Fruit fly (Drosophila melanogaster) whole organism, prepupa: ENCODE measurements around the gene CG15387.

Experiments
- Blimp-1 ChIP-seq: fragments of 200-800 bp; sonication (Bioruptor generic); optimal IDR thresholded peaks from 3 replicates; lab custom pipeline; 2017; ENCODE audit warnings: missing biosample characterization, missing genetic modification characterization, mild to moderate bottlenecking, moderate library complexity, missing genetic modification reagents
- CG10631 ChIP-seq: fragments of 200-800 bp; sonication (Bioruptor generic); optimal IDR thresholded peaks from 2 replicates; lab custom pipeline; 2016; ENCODE audit warnings: missing biosample characterization, missing genetic modification characterization
- CG10669 ChIP-seq: fragments of 200-800 bp; sonication (Bioruptor generic); optimal IDR thresholded peaks from 3 replicates; lab custom pipeline; 2018; ENCODE audit warnings: missing biosample characterization, mild to moderate bottlenecking, missing genetic modification characterization, moderate library complexity
- CG11294 ChIP-seq: fragments of 200-800 bp; sonication (Bioruptor generic); IDR thresholded peaks from 2 replicates; pipeline ENCODE4 v1.3.6; 2022; ENCODE audit warnings: missing biosample characterization, missing genetic modification characterization
- CG15336 ChIP-seq: fragments of 200-800 bp; sonication (Bioruptor generic); IDR thresholded peaks from 2 replicates; pipeline ENCODE4 v1.3.6; 2022; ENCODE audit warnings: missing biosample characterization, missing genetic modification characterization
- CG1621 ChIP-seq: fragments of 200-800 bp; sonication (Bioruptor generic); optimal IDR thresholded peaks from 3 replicates; lab custom pipeline; 2018; ENCODE audit warnings: missing biosample characterization, mild to moderate bottlenecking, missing genetic modification characterization
- CG31627 ChIP-seq: fragments of 200-800 bp; sonication (Bioruptor generic); optimal IDR thresholded peaks from 3 replicates; lab custom pipeline; 2016; ENCODE audit warnings: missing biosample characterization, missing genetic modification characterization
- CG34406 ChIP-seq: fragments of 200-800 bp; sonication (Bioruptor generic); optimal IDR thresholded peaks from 3 replicates; lab custom pipeline; 2016; ENCODE audit warnings: missing biosample characterization, missing genetic modification characterization
- CG3919 ChIP-seq: fragments of 200-800 bp; sonication (Bioruptor generic); optimal IDR thresholded peaks from 3 replicates; lab custom pipeline; 2016; ENCODE audit warnings: missing biosample characterization, missing genetic modification characterization
- CG4318 ChIP-seq: fragments of 200-800 bp; sonication (Bioruptor generic); optimal IDR thresholded peaks from 3 replicates; lab custom pipeline; 2017; ENCODE audit warnings: missing biosample characterization, mild to moderate bottlenecking, missing genetic modification characterization
- CG6163 ChIP-seq: fragments of 200-800 bp; sonication (Bioruptor generic); IDR thresholded peaks from 3 replicates; pipeline ENCODE4 v1.3.6; 2022; ENCODE audit warnings: missing biosample characterization, missing genetic modification characterization
- CG6276 ChIP-seq: fragments of 200-800 bp; sonication (Bioruptor generic); optimal IDR thresholded peaks from 2 replicates; lab custom pipeline; 2017; ENCODE audit warnings: missing biosample characterization, mild to moderate bottlenecking, missing genetic modification characterization
- CG6792 ChIP-seq: fragments of 200-800 bp; sonication (Bioruptor generic); optimal IDR thresholded peaks from 3 replicates; lab custom pipeline; 2016; ENCODE audit warnings: missing biosample characterization, missing genetic modification characterization
- CG6808 ChIP-seq: fragments of 200-800 bp; sonication (Bioruptor generic); optimal IDR thresholded peaks from 3 replicates; lab custom pipeline; 2017; ENCODE audit warnings: missing biosample characterization, missing genetic modification characterization, mild to moderate bottlenecking, moderate library complexity, missing genetic modification reagents
- CG6854 ChIP-seq: fragments of 200-800 bp; sonication (Bioruptor generic); optimal IDR thresholded peaks from 2 replicates; lab custom pipeline; 2017; ENCODE audit warnings: missing biosample characterization, mild to moderate bottlenecking, missing genetic modification characterization
- CG7368 ChIP-seq: fragments of 200-800 bp; sonication (Bioruptor generic); optimal IDR thresholded peaks from 3 replicates; lab custom pipeline; 2016; ENCODE audit warnings: missing biosample characterization, missing genetic modification characterization
- CG8119 ChIP-seq: fragments of 200-800 bp; sonication (Bioruptor generic); IDR thresholded peaks from 3 replicates; pipeline ENCODE4 v1.3.6; 2022; ENCODE audit warnings: missing biosample characterization, missing genetic modification characterization
- CG8632 ChIP-seq: fragments of 200-800 bp; sonication (Bioruptor generic); optimal IDR thresholded peaks from 3 replicates; lab custom pipeline; 2016; ENCODE audit warnings: missing biosample characterization, missing genetic modification characterization
- Eip93F ChIP-seq: fragments of 200-800 bp; sonication (Bioruptor generic); optimal IDR thresholded peaks from 2 replicates; lab custom pipeline; 2016; ENCODE audit warnings: missing biosample characterization, mild to moderate bottlenecking, missing genetic modification characterization
- Ets96B ChIP-seq: fragments of 200-800 bp; optimal IDR thresholded peaks from 2 replicates; lab custom pipeline; 2019; ENCODE audit warnings: missing biosample characterization, mild to moderate bottlenecking, missing genetic modification characterization, moderate library complexity
- Gug ChIP-seq: fragments of 200-800 bp; sonication (Bioruptor generic); IDR thresholded peaks from 2 replicates; pipeline ENCODE4 v1.3.6; 2022; ENCODE audit warnings: missing biosample characterization, missing genetic modification characterization
- Hr38 ChIP-seq: sonication (Bioruptor generic); optimal IDR thresholded peaks from 2 replicates; lab custom pipeline; 2016; ENCODE audit warnings: missing biosample characterization, missing genetic modification characterization
- Hr39 ChIP-seq: fragments of 200-800 bp; sonication (Bioruptor generic); optimal IDR thresholded peaks from 2 replicates; lab custom pipeline; 2016; ENCODE audit warnings: missing biosample characterization, missing genetic modification characterization
- Hr4 ChIP-seq: fragments of 200-800 bp; sonication (Bioruptor generic); optimal IDR thresholded peaks from 3 replicates; lab custom pipeline; 2016; ENCODE audit warnings: missing biosample characterization, missing genetic modification characterization
- Lpt ChIP-seq: fragments of 200-800 bp; sonication (Bioruptor generic); optimal IDR thresholded peaks from 3 replicates; lab custom pipeline; 2016; ENCODE audit warnings: missing biosample characterization, missing genetic modification characterization
- Met ChIP-seq: fragments of 200-800 bp; sonication (Bioruptor generic); optimal IDR thresholded peaks from 3 replicates; lab custom pipeline; 2016; ENCODE audit warnings: missing biosample characterization, missing genetic modification characterization
- OdsH ChIP-seq: fragments of 200-800 bp; sonication (Bioruptor generic); optimal IDR thresholded peaks from 3 replicates; lab custom pipeline; 2016; ENCODE audit warnings: missing biosample characterization, missing genetic modification characterization
- Sox102F ChIP-seq: fragments of 200-800 bp; sonication (Bioruptor generic); optimal IDR thresholded peaks from 2 replicates; lab custom pipeline; 2016; ENCODE audit warnings: missing biosample characterization, mild to moderate bottlenecking, missing genetic modification characterization
- Sox14 ChIP-seq: fragments of 200-800 bp; sonication (Bioruptor generic); optimal IDR thresholded peaks from 3 replicates; lab custom pipeline; 2016; ENCODE audit warnings: missing biosample characterization, missing genetic modification characterization
- Sox15 ChIP-seq: fragments of 200-800 bp; sonication (Bioruptor generic); optimal IDR thresholded peaks from 3 replicates; lab custom pipeline; 2016; ENCODE audit warnings: missing biosample characterization, missing genetic modification characterization
- achi ChIP-seq: fragments of 200-800 bp; sonication (Bioruptor generic); optimal IDR thresholded peaks from 3 replicates; lab custom pipeline; 2016; ENCODE audit warnings: missing biosample characterization, missing genetic modification characterization
- acj6 ChIP-seq: fragments of 200-800 bp; sonication (Bioruptor generic); optimal IDR thresholded peaks from 3 replicates; lab custom pipeline; 2016; ENCODE audit warnings: missing biosample characterization, missing genetic modification characterization
- cyc ChIP-seq: fragments of 200-800 bp; sonication (Bioruptor generic); optimal IDR thresholded peaks from 3 replicates; lab custom pipeline; 2016; ENCODE audit warnings: missing biosample characterization, missing genetic modification characterization
- dsx ChIP-seq: fragments of 200-800 bp; optimal IDR thresholded peaks from 3 replicates; lab custom pipeline; 2019; ENCODE audit warnings: missing biosample characterization, mild to moderate bottlenecking, missing genetic modification characterization, moderate library complexity; ENCODE audit not compliant: poor library complexity, severe bottlenecking
- esn ChIP-seq: fragments of 200-800 bp; sonication (Bioruptor generic); optimal IDR thresholded peaks from 2 replicates; lab custom pipeline; 2016; ENCODE audit warnings: missing biosample characterization, mild to moderate bottlenecking, missing genetic modification characterization, moderate library complexity
- fd59A ChIP-seq: fragments of 200-800 bp; sonication (Bioruptor generic); optimal IDR thresholded peaks from 2 replicates; lab custom pipeline; 2017; ENCODE audit warnings: missing biosample characterization, mild to moderate bottlenecking, missing genetic modification characterization, missing genetic modification reagents
- fd85E ChIP-seq: fragments of 200-800 bp; sonication (Bioruptor generic); optimal IDR thresholded peaks from 3 replicates; lab custom pipeline; 2016; ENCODE audit warnings: missing biosample characterization, missing genetic modification characterization
- fkh ChIP-seq: fragments of 200-800 bp; sonication (Bioruptor generic); optimal IDR thresholded peaks from 3 replicates; lab custom pipeline; 2017; ENCODE audit warnings: missing biosample characterization, mild to moderate bottlenecking, missing genetic modification characterization, moderate library complexity
- lz ChIP-seq: fragments of 200-800 bp; sonication (Bioruptor generic); optimal IDR thresholded peaks from 3 replicates; lab custom pipeline; 2016; ENCODE audit warnings: missing biosample characterization, missing genetic modification characterization
- pdm3 ChIP-seq: fragments of 200-800 bp; sonication (Bioruptor generic); optimal IDR thresholded peaks from 3 replicates; lab custom pipeline; 2016; ENCODE audit warnings: missing biosample characterization, missing genetic modification characterization
- salr ChIP-seq, 2 experiments: fragments of 200-800 bp; sonication (Bioruptor generic); optimal IDR thresholded peaks; 3 replicates each; lab custom pipeline; 2016 to 2018; ENCODE audit warnings: missing biosample characterization in 2 of 2, missing genetic modification characterization in 2 of 2, mild to moderate bottlenecking in 1 of 2
- spab ChIP-seq: fragments of 200-800 bp; sonication (Bioruptor generic); optimal IDR thresholded peaks from 2 replicates; lab custom pipeline; 2017; ENCODE audit warnings: missing biosample characterization, mild to moderate bottlenecking, missing genetic modification characterization, missing genetic modification reagents
- ss ChIP-seq, 2 experiments: fragments of 200-800 bp; sonication (Bioruptor generic); optimal IDR thresholded peaks; 2 replicates in 1 of 2; 3 replicates in 1 of 2; lab custom pipeline; 2017 to 2018; ENCODE audit warnings: mild to moderate bottlenecking in 2 of 2, missing biosample characterization in 2 of 2, missing genetic modification characterization in 2 of 2, moderate library complexity in 1 of 2
- topi ChIP-seq: fragments of 200-800 bp; sonication (Bioruptor generic); optimal IDR thresholded peaks from 3 replicates; lab custom pipeline; 2016; ENCODE audit warnings: missing biosample characterization, missing genetic modification characterization

CG15387 gene

DNA sequence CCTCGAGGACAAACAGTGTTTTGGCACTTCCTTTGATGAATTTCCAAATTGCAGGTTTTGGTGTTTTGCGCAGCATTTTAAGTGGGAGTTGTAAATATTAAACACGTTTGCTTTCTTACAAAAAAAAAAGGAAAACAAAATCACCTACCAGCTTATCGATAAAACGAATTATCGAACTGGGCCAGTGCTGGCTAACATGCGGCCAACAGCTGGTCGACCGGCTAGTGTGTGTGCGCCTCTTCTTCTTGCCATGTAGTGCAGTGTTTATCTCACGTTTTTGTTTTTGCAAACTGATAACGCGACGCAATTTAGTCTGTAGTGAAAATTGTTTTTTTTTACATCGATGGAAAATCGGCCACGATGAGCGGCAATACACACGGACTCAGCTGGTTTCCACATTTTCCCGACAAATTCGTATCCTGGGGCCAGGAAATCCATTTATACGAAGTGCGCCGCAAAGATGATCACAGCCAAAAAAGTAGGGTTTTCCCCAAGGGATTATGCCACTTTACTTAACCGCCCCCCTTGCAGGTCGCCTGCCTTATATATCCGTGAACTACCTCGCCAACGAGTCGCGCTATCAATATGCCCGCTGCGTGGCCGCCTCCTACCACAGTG lies 8.9 kb downstream of the CG15387 start, which contains the start of the genes CG15386, CG42371 and mio (continued):
- TF ChIP-seq Blimp-1 (GFP tag; lab: Kevin White, UChicago): no peak
- no peak for TF ChIP-seq CG31627 (GFP tag; lab: Kevin White, UChicago)
- TF ChIP-seq Hr4 (GFP tag; lab: Kevin White, UChicago): no peak
- TF ChIP-seq CG4318 (GFP tag; lab: Kevin White, UChicago): no peak
- TF ChIP-seq lz (GFP tag; lab: Kevin White, UChicago): no peak
- TF ChIP-seq salr (GFP tag; optimal IDR thresholded peaks at IDR 0.05; lab: Kevin White, UChicago): no peak
- peak; percentile 11 for TF ChIP-seq CG6854 (GFP tag; lab: Kevin White, UChicago)
- TF ChIP-seq Eip93F (GFP tag; lab: Kevin White, UChicago): no peak
- no peak for TF ChIP-seq spab (GFP tag; lab: Kevin White, UChicago)
- no peak for TF ChIP-seq OdsH (GFP tag; lab: Kevin White, UChicago)
- no peak for TF ChIP-seq Gug (GFP tag; lab: Robert Waterston, UW)
- TF ChIP-seq Sox14 (GFP tag; lab: Kevin White, UChicago): peak; percentile 30
- no peak for TF ChIP-seq CG6792 (GFP tag; lab: Kevin White, UChicago)
- TF ChIP-seq achi (GFP tag; lab: Kevin White, UChicago): no peak
- no peak for TF ChIP-seq CG34406 (GFP tag; lab: Kevin White, UChicago)
- TF ChIP-seq Hr39 (GFP tag; lab: Kevin White, UChicago): no peak
- TF ChIP-seq Lpt: no peak
- TF ChIP-seq CG10669: no peak
- TF ChIP-seq Sox102F (GFP tag; lab: Kevin White, UChicago): no peak
- peak; percentile 1 for TF ChIP-seq cyc (GFP tag; lab: Kevin White, UChicago)

DNA sequence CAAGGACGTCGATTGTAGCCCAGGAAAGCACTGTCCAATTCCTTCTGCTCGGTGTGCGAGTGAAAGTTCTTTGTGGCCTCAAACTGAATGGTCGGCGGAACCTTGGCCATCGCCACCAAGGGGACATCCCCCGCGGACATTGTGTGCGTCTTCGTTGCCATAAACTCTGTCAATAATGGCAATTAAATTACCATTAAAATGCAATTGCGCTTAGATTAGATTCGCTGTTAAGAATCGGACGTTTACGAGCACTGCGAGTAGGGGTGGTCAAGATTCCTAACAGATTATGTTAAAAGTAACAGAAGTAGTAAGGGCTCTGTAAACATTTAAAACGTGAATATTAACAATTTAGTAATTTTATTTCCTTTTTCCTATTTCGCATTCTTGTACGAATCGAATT lies 10.0 kb downstream of the CG15387 start, which contains the start of gene daed:
TSS of gene daed (minus strand) at position 247 of the 400 bp plus-strand sequence.
- TF ChIP-seq esn (GFP tag; lab: Kevin White, UChicago) (peak; percentile 18), lz (GFP tag; lab: Kevin White, UChicago) (no peak), Hr38 (GFP tag; lab: Kevin White, UChicago) (no peak), cyc (GFP tag; lab: Kevin White, UChicago) (no peak)

DNA sequence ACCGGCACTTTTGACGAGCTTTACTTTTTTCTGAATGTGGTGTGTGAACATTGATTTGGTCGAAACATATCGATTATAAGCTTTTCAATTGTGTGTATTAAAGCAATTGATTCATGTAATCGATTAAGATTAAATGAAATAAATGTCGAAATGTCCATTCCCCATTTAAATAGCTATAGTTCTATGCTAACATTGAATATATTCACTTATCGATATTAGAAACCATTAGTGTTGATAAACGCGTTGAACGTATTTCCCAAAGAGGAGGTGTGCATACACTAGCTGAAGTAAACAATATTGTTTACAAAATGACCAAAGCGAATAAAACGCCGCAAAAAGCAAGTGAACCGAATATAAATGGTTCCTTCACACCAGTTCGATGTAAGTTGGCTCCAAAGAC lies 12.1 kb downstream of the CG15387 start, which contains the start of the genes Uch and CG34174:
TSS of gene Uch (minus strand) at position 208 of the 400 bp plus-strand sequence.
TSS of gene CG34174 (plus strand) at position 263 of the 400 bp plus-strand sequence.
- TF ChIP-seq CG10631: no peak
- no peak for TF ChIP-seq CG6854 (GFP tag; lab: Kevin White, UChicago)
- TF ChIP-seq CG3919 (GFP tag; lab: Kevin White, UChicago): no peak
- no peak for TF ChIP-seq salr (GFP tag; optimal IDR thresholded peaks at IDR 0.05; lab: Kevin White, UChicago)
- no peak for TF ChIP-seq pdm3
- TF ChIP-seq Sox15 (GFP tag; lab: Kevin White, UChicago): no peak
- TF ChIP-seq fd85E (GFP tag; lab: Kevin White, UChicago): no peak
- TF ChIP-seq CG11294 (GFP tag; lab: Robert Waterston, UW): no peak
- TF ChIP-seq CG6163 (GFP tag; lab: Robert Waterston, UW): no peak
- TF ChIP-seq CG15336 (GFP tag; lab: Robert Waterston, UW): no peak
- TF ChIP-seq CG6808: no peak
- TF ChIP-seq fd59A (GFP tag; lab: Kevin White, UChicago): no peak
- no peak for TF ChIP-seq Hr38 (GFP tag; lab: Kevin White, UChicago)
- TF ChIP-seq topi (GFP tag; lab: Kevin White, UChicago): peak; percentile 36
- TF ChIP-seq CG6276 (GFP tag; lab: Kevin White, UChicago): no peak
- no peak for TF ChIP-seq OdsH (GFP tag; lab: Kevin White, UChicago)
- no peak for TF ChIP-seq ss (GFP tag; optimal IDR thresholded peaks at IDR 0.05; lab: Kevin White, UChicago)
- TF ChIP-seq Met (GFP tag; lab: Kevin White, UChicago): no peak
- TF ChIP-seq Sox102F (GFP tag; lab: Kevin White, UChicago): no peak
- no peak for TF ChIP-seq CG8632 (GFP tag; lab: Kevin White, UChicago)
- no peak for TF ChIP-seq Hr39 (GFP tag; lab: Kevin White, UChicago)
- no peak for TF ChIP-seq dsx (GFP tag; lab: Kevin White, UChicago)
- no peak for TF ChIP-seq Blimp-1 (GFP tag; lab: Kevin White, UChicago)
- TF ChIP-seq acj6 (GFP tag; lab: Kevin White, UChicago): no peak
- no peak for TF ChIP-seq CG7368 (GFP tag; lab: Kevin White, UChicago)
- no peak for TF ChIP-seq CG1621 (tag; lab: Kevin White, UChicago)
- TF ChIP-seq esn (GFP tag; lab: Kevin White, UChicago): peak; percentile 53
- TF ChIP-seq Sox14 (GFP tag; lab: Kevin White, UChicago): peak; percentile 70
- peak; percentile 96 for TF ChIP-seq fkh (GFP tag; lab: Kevin White, UChicago)
- no peak for TF ChIP-seq CG8119
- TF ChIP-seq CG10669: no peak
- TF ChIP-seq Ets96B (tag; lab: Kevin White, UChicago): no peak
- no peak for TF ChIP-seq Lpt
- no peak for TF ChIP-seq CG31627 (GFP tag; lab: Kevin White, UChicago)
- no peak for TF ChIP-seq CG34406 (GFP tag; lab: Kevin White, UChicago)
